Worm (Caenorhabditis elegans): ENCODE measurements around the gene lon-2.

The lon-2 gene

ce11 chrX:4740630-4741029 is 8.3 kb downstream of the lon-2 start:
- TF ChIP-seq drap-1 (GFP tag; optimal IDR thresholded peaks at IDR 0.05) (no peak), ceh-39 (tag; optimal IDR thresholded peaks at IDR 0.05) (no peak), ces-1 (GFP tag; optimal IDR thresholded peaks at IDR 0.05) (no peak), elt-3 (tag; optimal IDR thresholded peaks at IDR 0.05) (no peak)

DNA sequence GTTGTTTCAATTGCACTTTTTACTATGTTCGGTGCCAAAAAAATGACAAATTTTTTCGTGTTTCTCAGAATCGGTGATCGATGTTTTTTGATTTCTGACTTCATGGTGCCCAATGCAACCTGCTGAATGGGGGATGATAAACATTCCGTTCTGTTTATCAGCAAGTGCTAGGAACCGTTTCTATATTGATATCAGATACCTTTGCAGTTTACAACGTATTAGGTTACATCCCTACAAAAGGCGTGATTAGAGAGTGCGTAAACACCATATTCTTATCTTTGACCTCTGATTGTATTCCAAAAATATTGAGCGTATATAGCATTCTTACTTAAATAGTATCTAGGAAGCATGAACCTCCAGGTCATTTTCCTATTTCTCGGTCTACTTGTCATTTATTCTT is 16.1 kb downstream of the lon-2 start, which contains the start of gene aman-1:
TSS of gene aman-1 (plus strand) at position 344 of the 400 bp plus-strand sequence.
- TF ChIP-seq nhr-28 (tag; optimal IDR thresholded peaks at IDR 0.05) (no peak), sem-2 (GFP tag; optimal IDR thresholded peaks at IDR 0.05) (no peak), drap-1 (GFP tag; optimal IDR thresholded peaks at IDR 0.05) (no peak), unc-39 (tag; optimal IDR thresholded peaks at IDR 0.05) (no peak), tbx-8 (GFP tag; optimal IDR thresholded peaks at IDR 0.05) (no peak)

- TF ChIP-seq nhr-28 (tag; optimal IDR thresholded peaks at IDR 0.05) (no peak), sptf-1 (tag; optimal IDR thresholded peaks at IDR 0.05) (no peak), tbx-8 (GFP tag; optimal IDR thresholded peaks at IDR 0.05) (no peak), mls-2 (tag; optimal IDR thresholded peaks at IDR 0.05) (no peak), nhr-76 (tag; optimal IDR thresholded peaks at IDR 0.05) (no peak)
These were observed 21.5 kb downstream of the lon-2 start, which contains the start of gene acc-3 for ce11 chrX:4727388-4727787. TSS of gene acc-3 (minus strand) at chrX:4727488.

ce11 chrX:4720603-4721529 is 28.0 kb downstream of the lon-2 start, which contains the start of gene F55D10.4:
TSS of gene F55D10.4 (minus strand) at chrX:4720653.
- TF ChIP-seq sem-2 (GFP tag; optimal IDR thresholded peaks at IDR 0.05) (no peak), ces-1 (GFP tag; optimal IDR thresholded peaks at IDR 0.05) (peak; percentile 41), lin-32 (GFP tag; optimal IDR thresholded peaks at IDR 0.05) (no peak), ceh-39 (tag; optimal IDR thresholded peaks at IDR 0.05) (no peak), ceh-83 (GFP tag; optimal IDR thresholded peaks at IDR 0.05) (no peak), bed-3 (GFP tag; optimal IDR thresholded peaks at IDR 0.05) (no peak), nhr-28 (tag; optimal IDR thresholded peaks at IDR 0.05) (no peak), unc-39 (tag; optimal IDR thresholded peaks at IDR 0.05) (no peak)

- no peak for TF ChIP-seq nhr-2 (tag; optimal IDR thresholded peaks at IDR 0.05)
- TF ChIP-seq ces-1 (GFP tag; optimal IDR thresholded peaks at IDR 0.05), result peak; percentile 66
- TF ChIP-seq nhr-12 (tag; optimal IDR thresholded peaks at IDR 0.05), result no peak
These were observed 30.8 kb downstream of the lon-2 start for ce11 chrX:4718114-4718513.

- no peak for TF ChIP-seq blmp-1 (tag; optimal IDR thresholded peaks at IDR 0.05)
These were observed 33.8 kb downstream of the lon-2 start, which contains the start of gene rpl-25.1 for ce11 chrX:4715107-4715506. TSS of gene rpl-25.1 (plus strand) at chrX:4715178.

- TF ChIP-seq snpc-4 (tag; optimal IDR thresholded peaks at IDR 0.05) (no peak), nhr-2 (tag; optimal IDR thresholded peaks at IDR 0.05) (no peak), mab-5 (tag; optimal IDR thresholded peaks at IDR 0.05) (no peak), tbx-8 (GFP tag; optimal IDR thresholded peaks at IDR 0.05) (no peak), mls-2 (tag; optimal IDR thresholded peaks at IDR 0.05) (peak; percentile 62), nhr-237 (tag; optimal IDR thresholded peaks at IDR 0.05) (peak; percentile 68), ham-2 (GFP tag; optimal IDR thresholded peaks at IDR 0.05) (no peak), ztf-11 (tag; optimal IDR thresholded peaks at IDR 0.05) (peak; percentile 56), elt-3 (tag; optimal IDR thresholded peaks at IDR 0.05) (no peak), blmp-1 (tag; optimal IDR thresholded peaks at IDR 0.05) (no peak), nhr-12 (tag; optimal IDR thresholded peaks at IDR 0.05) (no peak), nhr-28 (tag; optimal IDR thresholded peaks at IDR 0.05) (peak; percentile 30), sptf-1 (tag; optimal IDR thresholded peaks at IDR 0.05) (peak; percentile 72), cnd-1 (tag; optimal IDR thresholded peaks at IDR 0.05) (peak; percentile 57), drap-1 (GFP tag; optimal IDR thresholded peaks at IDR 0.05) (peak; percentile 70), ceh-43 (GFP tag; optimal IDR thresholded peaks at IDR 0.05) (no peak), pha-4 (tag; optimal IDR thresholded peaks at IDR 0.05) (peak; percentile 100), M03D4.4 (tag; optimal IDR thresholded peaks at IDR 0.05) (peak; percentile 74), nhr-76 (tag; optimal IDR thresholded peaks at IDR 0.05) (no peak), ceh-83 (GFP tag; optimal IDR thresholded peaks at IDR 0.05) (peak; percentile 17), elt-1 (tag; optimal IDR thresholded peaks at IDR 0.05; ENCODE audit: borderline replicate concordance, insufficient read depth) (no peak), ces-1 (GFP tag; optimal IDR thresholded peaks at IDR 0.05) (peak; percentile 67), ceh-39 (tag; optimal IDR thresholded peaks at IDR 0.05) (peak; percentile 47), mep-1 (tag; optimal IDR thresholded peaks at IDR 0.05) (peak; percentile 87), unc-62 (GFP tag; optimal IDR thresholded peaks at IDR 0.05) (peak; percentile 77), hlh-1 (tag; optimal IDR thresholded peaks at IDR 0.05) (peak; percentile 72), flh-1 (GFP tag; optimal IDR thresholded peaks at IDR 0.05) (no peak), sem-2 (GFP tag; optimal IDR thresholded peaks at IDR 0.05) (no peak), lsy-2 (tag; optimal IDR thresholded peaks at IDR 0.05) (peak; percentile 97), bed-3 (GFP tag; optimal IDR thresholded peaks at IDR 0.05) (peak; percentile 3)
These were observed 37.1 kb downstream of the lon-2 start, which contains the start of the genes dnj-14 and glit-1 for ce11 chrX:4711698-4712329. TSS of gene dnj-14 (minus strand) at chrX:4711748. TSS of gene glit-1 (plus strand) at chrX:4712279.

All from whole organism, mixed stage, embryonic.